Worm (Caenorhabditis elegans) whole organism, young adult: Measurements from ENCODE around the gene T04B8.5.

Source experiments
- B0019.2 ChIP-seq: fragments of 200-800 bp; sonication (Bioruptor generic); conservative IDR thresholded peaks from 2 replicates; pipeline ENCODE4 v1.3.6; 2022; ENCODE audit warnings: missing genetic modification reagents, missing genetic modification characterization, missing compliant biosample characterization
- F49E8.2 ChIP-seq: sonication (generic microtip); optimal IDR thresholded peaks from 3 replicates; lab custom pipeline; 2017; ENCODE audit warnings: missing genetic modification characterization, mild to moderate bottlenecking, missing compliant biosample characterization, antibody characterized with exemption, moderate library complexity; ENCODE audit not compliant: insufficient read depth
- F57C9.4 ChIP-seq: sonication (generic microtip); optimal IDR thresholded peaks from 2 replicates; lab custom pipeline; 2017; ENCODE audit warnings: mild to moderate bottlenecking, missing genetic modification characterization, missing compliant biosample characterization
- ama-1 ChIP-seq, 3 experiments: fragments of 150-350 bp in 1 of 3; sonication (generic microtip) in 2 of 3; optimal IDR thresholded peaks; 2 replicates each; lab custom pipeline; 2014 to 2018; ENCODE audit warnings: missing biosample characterization in 2 of 3, missing genetic modification characterization in 2 of 3, missing genetic modification reagents in 2 of 3
- ceh-79 ChIP-seq: sonication (generic microtip); optimal IDR thresholded peaks from 2 replicates; lab custom pipeline; 2017; ENCODE audit warnings: mild to moderate bottlenecking, missing genetic modification characterization, missing compliant biosample characterization
- efl-1 ChIP-seq: fragments of 150-350 bp; optimal IDR thresholded peaks from 2 replicates; lab custom pipeline; 2014; ENCODE audit warnings: missing biosample characterization, missing genetic modification reagents, missing genetic modification characterization
- lin-26 ChIP-seq: fragments of 200-800 bp; sonication (Bioruptor generic); IDR thresholded peaks from 2 replicates; pipeline ENCODE4 v1.3.6; 2022; ENCODE audit warnings: missing genetic modification reagents, missing genetic modification characterization, missing compliant biosample characterization
- nfya-1 ChIP-seq: sonication (generic microtip); optimal IDR thresholded peaks from 2 replicates; lab custom pipeline; 2017; ENCODE audit warnings: antibody characterized with exemption, missing compliant biosample characterization, missing genetic modification characterization, borderline replicate concordance; ENCODE audit not compliant: insufficient read depth
- nhr-90 ChIP-seq: sonication (generic microtip); optimal IDR thresholded peaks from 2 replicates; lab custom pipeline; 2016; ENCODE audit warnings: missing genotype, mild to moderate bottlenecking, missing genetic modification characterization, missing compliant biosample characterization
- rcor-1 ChIP-seq: fragments of 200-800 bp; sonication (Bioruptor generic); IDR thresholded peaks from 2 replicates; pipeline ENCODE4 v1.3.6; 2022; ENCODE audit warnings: missing genetic modification reagents, missing genetic modification characterization, missing compliant biosample characterization
- somi-1 ChIP-seq: fragments of 200-800 bp; sonication (Bioruptor generic); optimal IDR thresholded peaks from 2 replicates; lab custom pipeline; 2018; ENCODE audit warnings: mild to moderate bottlenecking, missing genetic modification characterization, missing compliant biosample characterization
- ztf-26 ChIP-seq: sonication (generic microtip); optimal IDR thresholded peaks from 2 replicates; lab custom pipeline; 2017; ENCODE audit warnings: missing genetic modification characterization, missing compliant biosample characterization

- TF ChIP-seq ama-1 (optimal IDR thresholded peaks at IDR 0.05; lab: Kevin White, UChicago) (no peak), ama-1 (GFP tag; optimal IDR thresholded peaks at IDR 0.05; lab: Kevin White, UChicago) (no peak), nfya-1 (tag; lab: Kevin White, UChicago) (no peak), lin-26 (GFP tag; lab: Robert Waterston, UW) (no peak), efl-1 (GFP tag; lab: Kevin White, UChicago) (no peak), nhr-90 (tag; lab: Kevin White, UChicago) (no peak), F57C9.4 (tag; lab: Kevin White, UChicago) (no peak), B0019.2 (GFP tag; lab: Robert Waterston, UW) (no peak), somi-1 (GFP tag; lab: Kevin White, UChicago) (no peak), rcor-1 (GFP tag; lab: Robert Waterston, UW) (no peak), F49E8.2 (no peak), ceh-79 (tag; lab: Kevin White, UChicago) (no peak), ztf-26 (tag; lab: Kevin White, UChicago) (no peak)
Observed at ce11 chrII:608757-609156, 15.6 kb downstream of the T04B8.5 start, which contains the start of gene W04H10.1.
